Worm (Caenorhabditis elegans): ENCODE results near the gene ZK666.14.

The ZK666.14 gene

ce11 chrII:10543457-10544137 is 49.0 kb downstream of the ZK666.14 start (continued):
- 0 out of 2 replicates have a peak, but pooled peaks have one; percentile 3 for TF ChIP-seq madf-9 (GFP tag; conservative IDR thresholded peaks at IDR 0.05)
- TF ChIP-seq set-16 (GFP tag; IDR thresholded peaks at IDR 0.05) = no peak
- no peak for TF ChIP-seq Y105C5A.15 (GFP tag; IDR thresholded peaks at IDR 0.05)
- peak; percentile 45 for TF ChIP-seq nhr-11 (tag; optimal IDR thresholded peaks at IDR 0.05)
- peak; percentile 53 for TF ChIP-seq mxl-3 (GFP tag; optimal IDR thresholded peaks at IDR 0.05)
- TF ChIP-seq lir-3 (tag; optimal IDR thresholded peaks at IDR 0.05) = no peak
- TF ChIP-seq lsy-2 (tag; optimal IDR thresholded peaks at IDR 0.05) = peak in 1 of 2 experiments; percentile 2
- TF ChIP-seq saeg-2 (GFP tag; IDR thresholded peaks at IDR 0.05) = peak; percentile 18; the same call in 1 of the 2 replicates
- no peak for TF ChIP-seq ceh-82 (tag; optimal IDR thresholded peaks at IDR 0.05)
- no peak; the same call in 1 of the 2 replicates for TF ChIP-seq egl-43 (GFP tag; IDR thresholded peaks at IDR 0.05)
- TF ChIP-seq unc-62 (GFP tag; optimal IDR thresholded peaks at IDR 0.05 in 1 of 2) = peak in 1 of 2 experiments; percentile 22
- TF ChIP-seq unc-62 (tag; optimal IDR thresholded peaks at IDR 0.05) = no peak
- TF ChIP-seq dmd-8 (GFP tag; IDR thresholded peaks at IDR 0.05) = no peak
- peak; percentile 40 for TF ChIP-seq lin-13 (GFP tag; optimal IDR thresholded peaks at IDR 0.05)
- peak; percentile 5 for TF ChIP-seq F49E8.2 (tag; optimal IDR thresholded peaks at IDR 0.05; ENCODE audit: borderline replicate concordance)
- TF ChIP-seq egl-27 (tag; optimal IDR thresholded peaks at IDR 0.05) = no peak
- no peak for TF ChIP-seq gei-8 (GFP tag; optimal IDR thresholded peaks at IDR 0.05)
- TF ChIP-seq hmg-1.1 (GFP tag; IDR thresholded peaks at IDR 0.05) = no peak; the same call in 1 of the 2 replicates
- TF ChIP-seq aha-1 (tag) = peak; percentile 95
- TF ChIP-seq ceh-62 (tag; optimal IDR thresholded peaks at IDR 0.05) = no peak
- TF ChIP-seq nhr-10 (tag; optimal IDR thresholded peaks at IDR 0.05) = no peak
- peak; percentile 52 for TF ChIP-seq lim-7 (GFP tag; IDR thresholded peaks at IDR 0.05)
- TF ChIP-seq cey-2 (tag; optimal IDR thresholded peaks at IDR 0.05; ENCODE audit: borderline replicate concordance, insufficient read depth) = peak; percentile 23
- TF ChIP-seq ztf-7 (tag; optimal IDR thresholded peaks at IDR 0.05) = no peak
- peak; percentile 14 for TF ChIP-seq dmd-6 (GFP tag; IDR thresholded peaks at IDR 0.05)

- TF ChIP-seq hmg-1.1 (GFP tag; IDR thresholded peaks at IDR 0.05) (peak; percentile 21; the same call in 1 of the 2 replicates), zfp-2 (tag; optimal IDR thresholded peaks at IDR 0.05) (no peak), ZK337.2 (GFP tag; IDR thresholded peaks at IDR 0.05) (0 out of 2 replicates have a peak, but pooled peaks have one; percentile 5), T26A8.4 (GFP tag; IDR thresholded peaks at IDR 0.05) (0 out of 2 replicates have a peak, but pooled peaks have one; percentile 9), lim-7 (GFP tag; IDR thresholded peaks at IDR 0.05) (peak; percentile 2; the same call in 1 of the 2 replicates), Y75B8A.6 (GFP tag; IDR thresholded peaks at IDR 0.05) (0 out of 2 replicates have a peak, but pooled peaks have one; percentile 38), snpc-4 (tag; optimal IDR thresholded peaks at IDR 0.05) (no peak), unc-130 (GFP tag; optimal IDR thresholded peaks at IDR 0.05) (no peak), Y105C5A.15 (GFP tag; IDR thresholded peaks at IDR 0.05) (no peak), nhr-48 (tag; optimal IDR thresholded peaks at IDR 0.05) (no peak), D1046.2 (GFP tag; IDR thresholded peaks at IDR 0.05) (peak; percentile 10; the same call in 1 of the 2 replicates), madf-9 (GFP tag; conservative IDR thresholded peaks at IDR 0.05) (no peak), lin-29 (GFP tag; IDR thresholded peaks at IDR 0.05) (no peak; the same call in 1 of the 2 replicates), set-16 (GFP tag; IDR thresholded peaks at IDR 0.05) (peak; percentile 38; the same call in 1 of the 2 replicates), ceh-20 (GFP tag; IDR thresholded peaks at IDR 0.05) (no peak), arid-1 (GFP tag; conservative IDR thresholded peaks at IDR 0.05) (peak; percentile 5; the same call in 1 of the 2 replicates), cey-2 (tag; optimal IDR thresholded peaks at IDR 0.05; ENCODE audit: borderline replicate concordance, insufficient read depth) (no peak), duxl-1 (tag; optimal IDR thresholded peaks at IDR 0.05; ENCODE audit: poor library complexity) (peak; percentile 25), unc-62 (GFP tag; optimal IDR thresholded peaks at IDR 0.05 in 1 of 2) (peak in 1 of 2 experiments; percentile 74), unc-62 (tag; optimal IDR thresholded peaks at IDR 0.05) (no peak), madf-5 (GFP tag; IDR thresholded peaks at IDR 0.05) (0 out of 4 replicates have a peak, but pooled peaks of 1 of the 2 experiments have one; percentile 65), dve-1 (tag; optimal IDR thresholded peaks at IDR 0.05; ENCODE audit: insufficient read depth) (peak; percentile 3), ama-1 (optimal IDR thresholded peaks at IDR 0.05) (no peak), pha-4 (GFP tag; IDR thresholded peaks at IDR 0.05) (peak; percentile 56), pha-4 (tag; optimal IDR thresholded peaks at IDR 0.05) (no peak), spr-1 (tag; optimal IDR thresholded peaks at IDR 0.05) (no peak), zfp-3 (GFP tag; conservative IDR thresholded peaks at IDR 0.05) (peak; percentile 64; the same call in 1 of the 2 replicates), aha-1 (tag) (peak; percentile 94), fkh-10 (GFP tag; optimal IDR thresholded peaks at IDR 0.05) (no peak)
Observed at ce11 chrII:10544374-10544908, 49.9 kb downstream of the ZK666.14 start.

Measured in whole organism, L4 larva.